Fruit fly (Drosophila melanogaster) whole organism, embryonic: ENCODE results near the gene Dmtn.
A peak's percentile ranks its signal among the peaks of the same experiment; 100 is the strongest.

ENCODE experiments used
- Antp ChIP-seq: fragments of 200-800 bp; sonication (Bioruptor generic); optimal IDR thresholded peaks from 3 replicates; lab custom pipeline; 2016; ENCODE audit warnings: missing biosample characterization, missing genetic modification characterization
- CG1024 ChIP-seq: fragments of 200-800 bp; sonication (Bioruptor generic); IDR thresholded peaks from 2 replicates; pipeline ENCODE4 v1.3.6; 2022; ENCODE audit warnings: missing biosample characterization, missing genetic modification characterization
- CG11398 ChIP-seq: fragments of 200-800 bp; sonication (Bioruptor generic); optimal IDR thresholded peaks from 2 replicates; lab custom pipeline; 2016; ENCODE audit warnings: missing biosample characterization, missing genetic modification characterization
- CG11456 ChIP-seq: fragments of 200-800 bp; sonication (Bioruptor generic); IDR thresholded peaks from 3 replicates; pipeline ENCODE4 v1.3.6; 2022; ENCODE audit warnings: missing biosample characterization, missing genetic modification characterization
- CG13894 ChIP-seq: fragments of 200-800 bp; sonication (Bioruptor generic); optimal IDR thresholded peaks from 3 replicates; lab custom pipeline; 2018; ENCODE audit warnings: missing biosample characterization, mild to moderate bottlenecking, missing genetic modification characterization, moderate library complexity
- CG14710 ChIP-seq: fragments of 200-800 bp; sonication (Bioruptor generic); optimal IDR thresholded peaks from 3 replicates; lab custom pipeline; 2019; ENCODE audit warnings: missing biosample characterization, mild to moderate bottlenecking, missing genetic modification characterization, moderate library complexity
- CG15011 ChIP-seq: fragments of 200-800 bp; sonication (Bioruptor generic); optimal IDR thresholded peaks from 3 replicates; lab custom pipeline; 2018; ENCODE audit warnings: missing biosample characterization, mild to moderate bottlenecking, missing genetic modification characterization
- CG1602 ChIP-seq: fragments of 200-800 bp; sonication (Bioruptor generic); optimal IDR thresholded peaks from 3 replicates; lab custom pipeline; 2016; ENCODE audit warnings: missing biosample characterization, missing genetic modification characterization
- CG16779 ChIP-seq: fragments of 200-800 bp; sonication (Bioruptor generic); IDR thresholded peaks from 2 replicates; pipeline ENCODE4 v1.3.6; 2022; ENCODE audit warnings: missing biosample characterization, missing genetic modification characterization
- CG2712 ChIP-seq: fragments of 200-800 bp; optimal IDR thresholded peaks from 3 replicates; lab custom pipeline; 2019; ENCODE audit warnings: missing biosample characterization, mild to moderate bottlenecking, missing genetic modification characterization, moderate library complexity
- CG30431 ChIP-seq: fragments of 200-800 bp; sonication (Bioruptor generic); optimal IDR thresholded peaks from 2 replicates; lab custom pipeline; 2017; ENCODE audit warnings: missing biosample characterization, missing genetic modification characterization
- CG3065 ChIP-seq: fragments of 200-800 bp; sonication (Bioruptor generic); optimal IDR thresholded peaks from 2 replicates; lab custom pipeline; 2016; ENCODE audit warnings: missing biosample characterization, missing genetic modification characterization
- CG3163 ChIP-seq: fragments of 200-800 bp; sonication (Bioruptor generic); optimal IDR thresholded peaks from 3 replicates; lab custom pipeline; 2016; ENCODE audit warnings: missing biosample characterization, missing genetic modification characterization
- CG4707 ChIP-seq: fragments of 200-800 bp; sonication (Bioruptor generic); optimal IDR thresholded peaks from 2 replicates; lab custom pipeline; 2018; ENCODE audit warnings: missing biosample characterization, mild to moderate bottlenecking, missing genetic modification characterization, moderate library complexity
- CG4820 ChIP-seq: fragments of 200-800 bp; sonication (Bioruptor generic); optimal IDR thresholded peaks from 3 replicates; lab custom pipeline; 2016; ENCODE audit warnings: missing biosample characterization, missing genetic modification characterization
- CG7372 ChIP-seq: fragments of 200-800 bp; sonication (Bioruptor generic); IDR thresholded peaks from 2 replicates; pipeline ENCODE4 v1.3.6; 2022; ENCODE audit warnings: missing biosample characterization, missing genetic modification characterization
- CG8388 ChIP-seq: fragments of 200-800 bp; sonication (Bioruptor generic); optimal IDR thresholded peaks from 2 replicates; lab custom pipeline; 2019; ENCODE audit warnings: missing biosample characterization, mild to moderate bottlenecking, missing genetic modification characterization, moderate library complexity
- CHES-1-like ChIP-seq: fragments of 200-800 bp; sonication (Bioruptor generic); optimal IDR thresholded peaks from 2 replicates; lab custom pipeline; 2016; ENCODE audit warnings: missing biosample characterization, missing genetic modification characterization
- CoRest ChIP-seq: fragments of 200-800 bp; sonication (Bioruptor generic); optimal IDR thresholded peaks from 3 replicates; lab custom pipeline; 2018; ENCODE audit warnings: missing biosample characterization, mild to moderate bottlenecking, missing genetic modification characterization, moderate library complexity
- Dp ChIP-seq: fragments of 200-800 bp; sonication (Bioruptor generic); optimal IDR thresholded peaks from 2 replicates; lab custom pipeline; 2018; ENCODE audit warnings: missing biosample characterization, mild to moderate bottlenecking, missing genetic modification characterization, moderate library complexity
- Eip74EF ChIP-seq, 2 experiments: fragments of 200-800 bp in 1 of 2; fragments of >200 bp in 1 of 2; sonication (Bioruptor generic) in 1 of 2; optimal IDR thresholded peaks; 2 replicates each; lab custom pipeline; 2017 to 2019; ENCODE audit warnings: missing biosample characterization in 2 of 2, missing genetic modification characterization in 2 of 2, mild to moderate bottlenecking in 1 of 2, moderate library complexity in 1 of 2
- Fer1 ChIP-seq: fragments of 200-800 bp; sonication (Bioruptor generic); optimal IDR thresholded peaks from 2 replicates; lab custom pipeline; 2017; ENCODE audit warnings: missing biosample characterization, mild to moderate bottlenecking, missing genetic modification characterization
- Gug ChIP-seq: fragments of 200-800 bp; sonication (Bioruptor generic); IDR thresholded peaks from 4 replicates; pipeline ENCODE4 v1.3.6; 2022; ENCODE audit warnings: missing biosample characterization, missing genetic modification characterization
- H2.0 ChIP-seq: fragments of 200-800 bp; sonication (Bioruptor generic); IDR thresholded peaks from 2 replicates; pipeline ENCODE4 v1.3.6; 2022; ENCODE audit warnings: missing biosample characterization, missing genetic modification characterization
- MTF-1 ChIP-seq: fragments of 200-800 bp; sonication (Bioruptor generic); optimal IDR thresholded peaks from 2 replicates; lab custom pipeline; 2018; ENCODE audit warnings: missing biosample characterization, mild to moderate bottlenecking, missing genetic modification characterization, borderline replicate concordance
- NC2α ChIP-seq: fragments of 200-800 bp; sonication (Bioruptor generic); optimal IDR thresholded peaks from 2 replicates; lab custom pipeline; 2016; ENCODE audit warnings: missing biosample characterization, missing genetic modification characterization
- Oli ChIP-seq: fragments of 200-800 bp; sonication (Bioruptor generic); optimal IDR thresholded peaks from 2 replicates; lab custom pipeline; 2018; ENCODE audit warnings: missing biosample characterization, mild to moderate bottlenecking, missing genetic modification characterization, moderate library complexity
- Pdp1 ChIP-seq, 2 experiments: fragments of 200-800 bp; sonication (Bioruptor generic); optimal IDR thresholded peaks; 3 replicates each; lab custom pipeline; 2016; ENCODE audit warnings: missing biosample characterization in 2 of 2, missing genetic modification characterization in 2 of 2, mild to moderate bottlenecking in 1 of 2, moderate library complexity in 1 of 2
- Rx ChIP-seq: fragments of 200-800 bp; sonication (Bioruptor generic); IDR thresholded peaks from 2 replicates; pipeline ENCODE4 v1.3.6; 2022; ENCODE audit warnings: missing biosample characterization, missing genetic modification characterization
- Sox102F ChIP-seq: fragments of 200-800 bp; sonication (Bioruptor generic); optimal IDR thresholded peaks from 2 replicates; lab custom pipeline; 2018; ENCODE audit warnings: missing biosample characterization, mild to moderate bottlenecking, missing genetic modification characterization, moderate library complexity
- TFAM ChIP-seq: fragments of 200-800 bp; sonication (Bioruptor generic); optimal IDR thresholded peaks from 2 replicates; lab custom pipeline; 2017; ENCODE audit warnings: missing biosample characterization, missing genetic modification characterization, inconsistent platforms
- ara ChIP-seq: fragments of 200-800 bp; sonication (Bioruptor generic); IDR thresholded peaks from 2 replicates; pipeline ENCODE4 v1.3.6; 2022; ENCODE audit warnings: missing biosample characterization, missing genetic modification characterization
- bigmax ChIP-seq: fragments of 200-800 bp; sonication (Bioruptor generic); optimal IDR thresholded peaks from 2 replicates; lab custom pipeline; 2018; ENCODE audit warnings: missing biosample characterization, mild to moderate bottlenecking, missing genetic modification characterization
- caup ChIP-seq: fragments of 200-800 bp; sonication (Bioruptor generic); optimal IDR thresholded peaks from 3 replicates; lab custom pipeline; 2017; ENCODE audit warnings: missing biosample characterization, mild to moderate bottlenecking, missing genetic modification characterization, moderate library complexity; ENCODE audit not compliant: severe bottlenecking
- crc ChIP-seq: fragments of 200-800 bp; sonication (Bioruptor generic); optimal IDR thresholded peaks from 2 replicates; lab custom pipeline; 2016; ENCODE audit warnings: missing biosample characterization, missing genetic modification characterization
- fd64A ChIP-seq: fragments of 200-800 bp; sonication (Bioruptor generic); optimal IDR thresholded peaks from 3 replicates; lab custom pipeline; 2018; ENCODE audit warnings: missing biosample characterization, mild to moderate bottlenecking, missing genetic modification characterization
- gro ChIP-seq: fragments of 200-800 bp; sonication (Bioruptor generic); optimal IDR thresholded peaks from 2 replicates; lab custom pipeline; 2016; ENCODE audit warnings: missing biosample characterization, missing genetic modification characterization
- hb ChIP-seq: fragments of 200-800 bp; sonication (Bioruptor generic); IDR thresholded peaks from 3 replicates; pipeline ENCODE4 v1.3.6; 2022; ENCODE audit warnings: missing biosample characterization, missing genetic modification characterization; ENCODE audit not compliant: partially characterized antibody
- hth ChIP-seq: fragments of >200 bp; optimal IDR thresholded peaks from 2 replicates; lab custom pipeline; 2017; ENCODE audit warnings: inconsistent platforms
- klu ChIP-seq: fragments of 200-800 bp; sonication (Bioruptor generic); IDR thresholded peaks from 2 replicates; pipeline ENCODE4 v1.3.6; 2022; ENCODE audit warnings: missing biosample characterization, missing genetic modification characterization
- kni ChIP-seq: fragments of 200-800 bp; sonication (Bioruptor generic); optimal IDR thresholded peaks from 3 replicates; lab custom pipeline; 2017; ENCODE audit warnings: mild to moderate bottlenecking, missing biosample characterization, missing genetic modification reagents, missing genetic modification characterization
- nau ChIP-seq: fragments of 200-800 bp; sonication (Bioruptor generic); optimal IDR thresholded peaks from 3 replicates; lab custom pipeline; 2017; ENCODE audit warnings: missing biosample characterization, mild to moderate bottlenecking, missing genetic modification characterization, missing genetic modification reagents
- oc ChIP-seq: fragments of 200-800 bp; sonication (Bioruptor generic); optimal IDR thresholded peaks from 2 replicates; lab custom pipeline; 2018; ENCODE audit warnings: missing biosample characterization, mild to moderate bottlenecking, missing genetic modification characterization, moderate library complexity
- pnt ChIP-seq: fragments of 200-800 bp; sonication (Bioruptor generic); optimal IDR thresholded peaks from 3 replicates; lab custom pipeline; 2016; ENCODE audit warnings: missing biosample characterization, missing genetic modification characterization
- sob ChIP-seq: fragments of 200-800 bp; sonication (Bioruptor generic); IDR thresholded peaks from 2 replicates; pipeline ENCODE4 v1.3.6; 2022; ENCODE audit warnings: missing biosample characterization, missing genetic modification characterization
- stwl ChIP-seq: fragments of 200-800 bp; sonication (Bioruptor generic); optimal IDR thresholded peaks from 3 replicates; lab custom pipeline; 2018; ENCODE audit warnings: missing biosample characterization, mild to moderate bottlenecking, missing genetic modification characterization, moderate library complexity
- tin ChIP-seq: fragments of 200-800 bp; sonication (Bioruptor generic); optimal IDR thresholded peaks from 3 replicates; lab custom pipeline; 2016; ENCODE audit warnings: missing biosample characterization, missing genetic modification characterization
- ttk ChIP-seq: fragments of 200-800 bp; sonication (Bioruptor generic); IDR thresholded peaks from 2 replicates; pipeline ENCODE4 v2.1.2; 2022; ENCODE audit warnings: missing biosample characterization, missing genetic modification characterization
- zfh2 ChIP-seq: fragments of 200-800 bp; sonication (Bioruptor generic); optimal IDR thresholded peaks from 2 replicates; lab custom pipeline; 2016; ENCODE audit warnings: missing biosample characterization, missing genetic modification characterization

Gene Dmtn

dm6 chr3R:6405674-6406565, at the start of gene Dmtn (continued):
- TF ChIP-seq Fer1 (GFP tag; lab: Kevin White, UChicago), result peak; percentile 39
- peak; percentile 39 for TF ChIP-seq CG2712 (tag; lab: Kevin White, UChicago)
- TF ChIP-seq sob (GFP tag; lab: Robert Waterston, UW), result no peak
- TF ChIP-seq CG11456 (GFP tag; lab: Robert Waterston, UW), result no peak
- TF ChIP-seq CoRest (tag; lab: Kevin White, UChicago), result peak; percentile 56
- peak; percentile 24 for TF ChIP-seq CHES-1-like
- TF ChIP-seq nau (GFP tag; lab: Kevin White, UChicago), result peak; percentile 39
- TF ChIP-seq CG3065 (GFP tag; lab: Kevin White, UChicago), result no peak
- no peak for TF ChIP-seq CG7372
- TF ChIP-seq klu (GFP tag; lab: Robert Waterston, UW), result no peak
- peak; percentile 30 for TF ChIP-seq CG8388 (GFP tag; lab: Kevin White, UChicago)
- TF ChIP-seq Dp, result peak; percentile 23
- TF ChIP-seq hth (lab: Kevin White, UChicago), result no peak
- TF ChIP-seq H2.0 (GFP tag; lab: Robert Waterston, UW), result no peak
- TF ChIP-seq pnt (GFP tag; lab: Kevin White, UChicago), result no peak
- TF ChIP-seq CG3163 (GFP tag; lab: Kevin White, UChicago), result peak; percentile 19
- peak; percentile 17 for TF ChIP-seq zfh2 (GFP tag; lab: Kevin White, UChicago)
- TF ChIP-seq CG4707 (GFP tag; lab: Kevin White, UChicago), result peak; percentile 34
- TF ChIP-seq CG14710 (tag; lab: Kevin White, UChicago), result peak; percentile 58
- no peak for TF ChIP-seq CG1024
- TF ChIP-seq hb (GFP tag; lab: Robert Waterston, UW), result no peak
- TF ChIP-seq CG1602 (GFP tag; lab: Kevin White, UChicago), result peak; percentile 23
- TF ChIP-seq stwl, result peak; percentile 99
- peak in 1 of 2 experiments; percentile 12 for TF ChIP-seq Pdp1 (GFP tag; optimal IDR thresholded peaks at IDR 0.05; lab: Kevin White, UChicago)
- peak; percentile 25 for TF ChIP-seq Oli (tag; lab: Kevin White, UChicago)
- peak; percentile 44 for TF ChIP-seq CG13894 (tag; lab: Kevin White, UChicago)
- TF ChIP-seq CG30431 (GFP tag; lab: Kevin White, UChicago), result peak; percentile 2
- peak; percentile 24 for TF ChIP-seq NC2α (GFP tag; lab: Kevin White, UChicago)
- TF ChIP-seq Eip74EF (GFP tag; optimal IDR thresholded peaks at IDR 0.05; lab: Kevin White, UChicago), result peak in 1 of 2 experiments; percentile 26
- TF ChIP-seq CG15011 (GFP tag; lab: Kevin White, UChicago), result peak; percentile 10
- TF ChIP-seq ara (GFP tag; lab: Robert Waterston, UW), result no peak
- TF ChIP-seq CG16779 (GFP tag; lab: Robert Waterston, UW), result no peak
- TF ChIP-seq CG4820 (GFP tag; lab: Kevin White, UChicago), result peak; percentile 4
- peak; percentile 34 for TF ChIP-seq fd64A (GFP tag; lab: Kevin White, UChicago)
- peak; percentile 1 for TF ChIP-seq bigmax (GFP tag; lab: Kevin White, UChicago)
- TF ChIP-seq CG11398, result no peak
- TF ChIP-seq caup (GFP tag; lab: Kevin White, UChicago), result peak; percentile 30
- peak; percentile 3; the same call in 1 of the 4 replicates for TF ChIP-seq Gug (GFP tag; lab: Robert Waterston, UW)
- TF ChIP-seq tin, result no peak
- TF ChIP-seq Antp, result peak; percentile 29
- TF ChIP-seq oc (tag; lab: Kevin White, UChicago), result peak; percentile 29
- no peak for TF ChIP-seq crc (GFP tag; lab: Kevin White, UChicago)
- peak; percentile 63 for TF ChIP-seq MTF-1 (GFP tag; lab: Kevin White, UChicago)
- peak; percentile 60 for TF ChIP-seq kni (GFP tag; lab: Kevin White, UChicago)
- TF ChIP-seq TFAM, result peak; percentile 24
- TF ChIP-seq gro (GFP tag; lab: Kevin White, UChicago), result peak; percentile 51
- TF ChIP-seq Sox102F (GFP tag; lab: Kevin White, UChicago), result peak; percentile 12
- no peak for TF ChIP-seq Rx
- no peak for TF ChIP-seq ttk
